Worm (Caenorhabditis elegans) whole organism, young adult: ENCODE measurements around the gene scyl-1.

Experiments
- C06A6.2 ChIP-seq: fragments of 200-800 bp; sonication (Bioruptor generic); conservative IDR thresholded peaks from 2 replicates; pipeline ENCODE4 v1.3.6; 2022; ENCODE audit warnings: missing genetic modification characterization, missing compliant biosample characterization
- C17E4.6 ChIP-seq: fragments of 200-800 bp; sonication (Bioruptor generic); IDR thresholded peaks from 2 replicates; pipeline ENCODE4 v1.3.6; 2022; ENCODE audit warnings: missing genetic modification reagents, missing genetic modification characterization, missing compliant biosample characterization
- F33H1.4 ChIP-seq: fragments of 200-800 bp; sonication (Bioruptor generic); IDR thresholded peaks from 2 replicates; pipeline ENCODE4 v1.3.6; 2022; ENCODE audit warnings: missing genetic modification reagents, missing genetic modification characterization, missing compliant biosample characterization
- F37B4.10 ChIP-seq: fragments of 200-800 bp; sonication (Bioruptor generic); IDR thresholded peaks from 2 replicates; pipeline ENCODE4 v1.3.6; 2022; ENCODE audit warnings: missing genetic modification characterization, missing compliant biosample characterization
- T07F8.4 ChIP-seq: sonication (generic microtip); optimal IDR thresholded peaks from 2 replicates; lab custom pipeline; 2016; ENCODE audit warnings: mild to moderate bottlenecking, missing genetic modification characterization, moderate library complexity, missing compliant biosample characterization
- Y53G8AR.9 ChIP-seq: fragments of 200-800 bp; sonication (Bioruptor generic); conservative IDR thresholded peaks from 2 replicates; pipeline ENCODE4 v1.3.6; 2022; ENCODE audit warnings: missing genetic modification reagents, missing genetic modification characterization, missing compliant biosample characterization
- Y95B8A.8 ChIP-seq: fragments of 200-800 bp; sonication (Bioruptor generic); IDR thresholded peaks from 2 replicates; pipeline ENCODE4 v1.3.6; 2022; ENCODE audit warnings: missing genetic modification reagents, missing genetic modification characterization, missing compliant biosample characterization
- aptf-2 ChIP-seq: fragments of 200-800 bp; sonication (Bioruptor generic); conservative IDR thresholded peaks from 2 replicates; pipeline ENCODE4 v1.3.6; 2022; ENCODE audit warnings: missing genetic modification reagents, missing genetic modification characterization, missing compliant biosample characterization
- athp-1 ChIP-seq: sonication (generic microtip); optimal IDR thresholded peaks from 2 replicates; lab custom pipeline; 2017; ENCODE audit warnings: mild to moderate bottlenecking, missing genetic modification characterization, missing compliant biosample characterization
- attf-6 ChIP-seq: fragments of 200-800 bp; sonication (Bioruptor generic); IDR thresholded peaks from 2 replicates; pipeline ENCODE4 v1.3.6; 2022; ENCODE audit warnings: missing genetic modification reagents, missing genetic modification characterization, missing compliant biosample characterization
- bed-2 ChIP-seq: fragments of 200-800 bp; sonication (Bioruptor generic); IDR thresholded peaks from 2 replicates; pipeline ENCODE4 v1.3.6; 2022; ENCODE audit warnings: missing genetic modification reagents, missing genetic modification characterization, missing compliant biosample characterization
- ccch-3 ChIP-seq: fragments of 200-800 bp; sonication (Bioruptor generic); optimal IDR thresholded peaks from 2 replicates; lab custom pipeline; 2018; ENCODE audit warnings: mild to moderate bottlenecking, missing genetic modification characterization, missing compliant biosample characterization
- cebp-1 ChIP-seq, 2 experiments: fragments of 200-800 bp in 1 of 2; sonication (Bioruptor generic) in 1 of 2; sonication (generic microtip) in 1 of 2; IDR thresholded peaks in 1 of 2; optimal IDR thresholded peaks in 1 of 2; 2 replicates each; pipeline versions ENCODE4 v1.3.6 to Lab custom; 2017 to 2022; ENCODE audit warnings: missing compliant biosample characterization in 2 of 2, missing genetic modification characterization in 2 of 2, mild to moderate bottlenecking in 1 of 2, missing genetic modification reagents in 1 of 2, moderate library complexity in 1 of 2
- ceh-100 ChIP-seq: fragments of 200-800 bp; sonication (Bioruptor generic); IDR thresholded peaks from 2 replicates; pipeline ENCODE4 v1.3.6; 2022; ENCODE audit warnings: missing genetic modification reagents, missing genetic modification characterization, missing compliant biosample characterization
- ceh-27 ChIP-seq: fragments of 200-800 bp; sonication (Bioruptor generic); optimal IDR thresholded peaks from 2 replicates; lab custom pipeline; 2018; ENCODE audit warnings: mild to moderate bottlenecking, missing genetic modification characterization, moderate library complexity, missing compliant biosample characterization
- ceh-40 ChIP-seq: fragments of 200-800 bp; sonication (Bioruptor generic); IDR thresholded peaks from 2 replicates; pipeline ENCODE4 v1.3.6; 2022; ENCODE audit warnings: missing genetic modification characterization, missing compliant biosample characterization
- ceh-79 ChIP-seq: sonication (generic microtip); optimal IDR thresholded peaks from 2 replicates; lab custom pipeline; 2017; ENCODE audit warnings: mild to moderate bottlenecking, missing genetic modification characterization, missing compliant biosample characterization
- chd-7 ChIP-seq: sonication (generic microtip); optimal IDR thresholded peaks from 2 replicates; lab custom pipeline; 2016; ENCODE audit warnings: mild to moderate bottlenecking, missing genetic modification characterization, moderate library complexity, missing compliant biosample characterization
- die-1 ChIP-seq: sonication (generic microtip); optimal IDR thresholded peaks from 2 replicates; lab custom pipeline; 2016; ENCODE audit warnings: missing genotype, mild to moderate bottlenecking, missing genetic modification characterization, missing compliant biosample characterization
- dox-1 ChIP-seq: fragments of 200-800 bp; sonication (Bioruptor generic); IDR thresholded peaks from 2 replicates; pipeline ENCODE4 v1.3.6; 2022; ENCODE audit warnings: missing genetic modification reagents, missing genetic modification characterization, missing compliant biosample characterization
- dpff-1 ChIP-seq: sonication (generic microtip); optimal IDR thresholded peaks from 2 replicates; lab custom pipeline; 2017; ENCODE audit warnings: mild to moderate bottlenecking, missing genetic modification characterization, missing compliant biosample characterization
- egl-18 ChIP-seq: fragments of 200-800 bp; sonication (Bioruptor generic); IDR thresholded peaks from 2 replicates; pipeline ENCODE4 v1.3.6; 2022; ENCODE audit warnings: missing genetic modification reagents, missing genetic modification characterization, missing compliant biosample characterization
- egl-44 ChIP-seq: fragments of 200-800 bp; sonication (Bioruptor generic); IDR thresholded peaks from 2 replicates; pipeline ENCODE4 v1.3.6; 2022; ENCODE audit warnings: missing genetic modification reagents, missing genetic modification characterization, missing compliant biosample characterization
- fkh-3 ChIP-seq: sonication (generic microtip); optimal IDR thresholded peaks from 2 replicates; lab custom pipeline; 2016; ENCODE audit warnings: mild to moderate bottlenecking, missing genetic modification characterization, missing compliant biosample characterization
- gei-17 ChIP-seq: fragments of 200-800 bp; sonication (Bioruptor generic); optimal IDR thresholded peaks from 2 replicates; lab custom pipeline; 2018; ENCODE audit warnings: mild to moderate bottlenecking, missing genetic modification characterization, missing compliant biosample characterization
- hmg-1.2 ChIP-seq: fragments of 200-800 bp; sonication (Bioruptor generic); IDR thresholded peaks from 2 replicates; pipeline ENCODE4 v1.3.6; 2022; ENCODE audit warnings: missing genetic modification reagents, missing genetic modification characterization, missing compliant biosample characterization
- hmg-20 ChIP-seq: fragments of 200-800 bp; sonication (Bioruptor generic); IDR thresholded peaks from 2 replicates; pipeline ENCODE4 v1.3.6; 2022; ENCODE audit warnings: missing genetic modification reagents, missing genetic modification characterization, missing compliant biosample characterization
- let-526 ChIP-seq: fragments of 200-800 bp; sonication (Bioruptor generic); IDR thresholded peaks from 2 replicates; pipeline ENCODE4 v1.3.6; 2022; ENCODE audit warnings: missing genetic modification reagents, missing genetic modification characterization, missing compliant biosample characterization
- let-607 ChIP-seq, 2 experiments: fragments of 200-800 bp in 1 of 2; sonication (Bioruptor generic) in 1 of 2; sonication (generic microtip) in 1 of 2; optimal IDR thresholded peaks; 2 replicates each; lab custom pipeline; 2016 to 2018; ENCODE audit warnings: mild to moderate bottlenecking in 2 of 2, missing compliant biosample characterization in 2 of 2, missing genetic modification characterization in 2 of 2, moderate library complexity in 2 of 2, missing genotype in 1 of 2
- lin-35 ChIP-seq, 3 experiments: fragments of 150-350 bp in 2 of 3; sonication (generic microtip) in 1 of 3; optimal IDR thresholded peaks; 2 replicates each; lab custom pipeline; 2014 to 2018; ENCODE audit warnings: missing biosample characterization in 3 of 3, missing genetic modification characterization in 3 of 3, missing genetic modification reagents in 3 of 3
- lsl-1 ChIP-seq: fragments of 200-800 bp; sonication (Bioruptor generic); optimal IDR thresholded peaks from 2 replicates; lab custom pipeline; 2018; ENCODE audit warnings: mild to moderate bottlenecking, missing genetic modification characterization, moderate library complexity, missing compliant biosample characterization
- madf-3 ChIP-seq: fragments of 200-800 bp; sonication (Bioruptor generic); IDR thresholded peaks from 2 replicates; pipeline ENCODE4 v1.3.6; 2022; ENCODE audit warnings: missing genetic modification reagents, missing genetic modification characterization, missing compliant biosample characterization
- mel-28 ChIP-seq: sonication (generic microtip); optimal IDR thresholded peaks from 2 replicates; lab custom pipeline; 2016; ENCODE audit warnings: borderline replicate concordance, mild to moderate bottlenecking, missing genetic modification characterization, missing compliant biosample characterization
- mes-4 ChIP-seq: sonication (generic microtip); optimal IDR thresholded peaks from 2 replicates; lab custom pipeline; 2016; ENCODE audit warnings: missing genotype, missing genetic modification characterization, missing compliant biosample characterization
- nhr-120 ChIP-seq: fragments of 200-800 bp; sonication (Bioruptor generic); IDR thresholded peaks from 2 replicates; pipeline ENCODE4 v1.3.6; 2022; ENCODE audit warnings: missing genetic modification characterization, missing compliant biosample characterization
- nhr-27 ChIP-seq: fragments of 200-800 bp; sonication (Bioruptor generic); optimal IDR thresholded peaks from 2 replicates; lab custom pipeline; 2018; ENCODE audit warnings: mild to moderate bottlenecking, missing genetic modification characterization, moderate library complexity, missing compliant biosample characterization
- nhr-80 ChIP-seq: sonication (generic microtip); optimal IDR thresholded peaks from 2 replicates; lab custom pipeline; 2016; ENCODE audit warnings: missing genetic modification characterization, missing compliant biosample characterization
- repo-1 ChIP-seq: sonication (generic microtip); optimal IDR thresholded peaks from 2 replicates; lab custom pipeline; 2017; ENCODE audit warnings: mild to moderate bottlenecking, missing genetic modification characterization, missing compliant biosample characterization
- sdz-38 ChIP-seq: sonication (generic microtip); optimal IDR thresholded peaks from 2 replicates; lab custom pipeline; 2016; ENCODE audit warnings: missing genotype, missing genetic modification characterization, missing compliant biosample characterization
- tlf-1 ChIP-seq: fragments of 200-800 bp; sonication (Bioruptor generic); optimal IDR thresholded peaks from 2 replicates; lab custom pipeline; 2018; ENCODE audit warnings: mild to moderate bottlenecking, missing genetic modification characterization, missing compliant biosample characterization
- unc-62 ChIP-seq: fragments of 150-350 bp; optimal IDR thresholded peaks from 2 replicates; lab custom pipeline; 2014; ENCODE audit warnings: missing biosample characterization, missing genetic modification reagents, missing genetic modification characterization
- zfh-2 ChIP-seq: fragments of 200-800 bp; sonication (Bioruptor generic); conservative IDR thresholded peaks from 2 replicates; pipeline ENCODE4 v1.3.6; 2022; ENCODE audit warnings: missing genetic modification reagents, missing genetic modification characterization, missing compliant biosample characterization
- zim-3 ChIP-seq: sonication (generic microtip); optimal IDR thresholded peaks from 2 replicates; lab custom pipeline; 2017; ENCODE audit warnings: mild to moderate bottlenecking, missing genetic modification characterization, moderate library complexity, missing compliant biosample characterization

Gene scyl-1

DNA sequence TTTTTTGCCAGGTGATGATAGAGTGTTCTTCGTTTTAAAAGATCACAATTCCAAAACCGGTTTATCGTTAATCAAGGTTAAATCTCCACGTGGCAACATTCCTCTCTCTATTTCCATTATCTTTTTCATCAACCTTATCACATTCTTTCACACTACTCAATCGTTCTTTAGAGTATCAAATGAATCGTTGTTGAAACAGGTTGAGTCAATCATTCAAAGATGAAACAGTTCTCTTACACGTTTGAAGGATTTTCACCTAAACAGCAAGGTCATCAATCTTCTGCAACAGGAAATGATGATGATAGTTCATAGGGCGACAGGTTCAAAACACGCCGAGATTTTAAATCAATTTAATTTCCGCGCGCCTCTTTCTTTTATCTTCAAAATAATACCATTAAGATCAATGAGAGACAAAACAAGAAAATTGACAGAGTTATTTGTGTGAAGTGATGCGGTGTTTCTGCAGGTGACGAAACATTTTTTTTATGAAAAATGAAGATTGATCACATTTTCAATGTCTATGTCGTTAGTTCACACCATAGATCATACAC, 39.8 kb upstream of the scyl-1 start (continued):
- TF ChIP-seq hmg-1.2 (GFP tag; lab: Robert Waterston, UW) (no peak), Y53G8AR.9 (GFP tag; lab: Robert Waterston, UW) (no peak), zfh-2 (no peak), unc-62 (GFP tag; lab: Kevin White, UChicago) (no peak), die-1 (peak; percentile 45), lin-35 (GFP tag; optimal IDR thresholded peaks at IDR 0.05; lab: Kevin White, UChicago) (no peak), ccch-3 (GFP tag; lab: Kevin White, UChicago) (no peak), bed-2 (no peak), ceh-79 (tag; lab: Kevin White, UChicago) (no peak), nhr-80 (tag; lab: Kevin White, UChicago) (peak; percentile 62), tlf-1 (peak; percentile 6), mes-4 (tag; lab: Kevin White, UChicago) (no peak), gei-17 (GFP tag; lab: Kevin White, UChicago) (no peak), cebp-1 (GFP tag; IDR thresholded peaks at IDR 0.05; lab: Robert Waterston, UW) (no peak), cebp-1 (tag; optimal IDR thresholded peaks at IDR 0.05; lab: Kevin White, UChicago) (peak; percentile 6), F37B4.10 (no peak), egl-18 (GFP tag; lab: Robert Waterston, UW) (no peak), ceh-100 (GFP tag; lab: Robert Waterston, UW) (no peak)

DNA sequence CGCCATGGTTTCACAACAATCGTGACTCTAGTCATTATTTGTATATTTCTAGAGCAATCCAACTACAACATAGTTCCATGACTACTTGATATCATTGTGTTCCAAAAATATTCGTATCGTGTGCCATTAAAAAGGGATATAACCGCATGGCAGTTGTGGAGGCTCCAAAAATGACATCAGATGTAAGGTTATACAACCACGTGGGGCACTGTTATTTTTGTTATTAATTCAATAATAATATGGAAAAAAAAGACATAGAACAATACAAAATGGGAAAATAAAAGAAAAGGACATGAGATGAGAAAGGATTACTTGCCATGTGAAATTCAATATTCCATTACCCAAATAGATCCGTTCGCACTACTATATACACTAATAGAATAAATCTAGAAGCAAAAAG, 33.9 kb upstream of the scyl-1 start:
- no peak for TF ChIP-seq let-526 (GFP tag; lab: Robert Waterston, UW)
- no peak for TF ChIP-seq mes-4 (tag; lab: Kevin White, UChicago)
- no peak for TF ChIP-seq sdz-38 (tag; lab: Kevin White, UChicago)
- no peak for TF ChIP-seq Y95B8A.8
- no peak for TF ChIP-seq ceh-79 (tag; lab: Kevin White, UChicago)
- no peak for TF ChIP-seq let-607 (tag; optimal IDR thresholded peaks at IDR 0.05; lab: Kevin White, UChicago)
- TF ChIP-seq mel-28 (tag; lab: Kevin White, UChicago): no peak
- TF ChIP-seq egl-44: no peak
- TF ChIP-seq hmg-1.2 (GFP tag; lab: Robert Waterston, UW): no peak

DNA sequence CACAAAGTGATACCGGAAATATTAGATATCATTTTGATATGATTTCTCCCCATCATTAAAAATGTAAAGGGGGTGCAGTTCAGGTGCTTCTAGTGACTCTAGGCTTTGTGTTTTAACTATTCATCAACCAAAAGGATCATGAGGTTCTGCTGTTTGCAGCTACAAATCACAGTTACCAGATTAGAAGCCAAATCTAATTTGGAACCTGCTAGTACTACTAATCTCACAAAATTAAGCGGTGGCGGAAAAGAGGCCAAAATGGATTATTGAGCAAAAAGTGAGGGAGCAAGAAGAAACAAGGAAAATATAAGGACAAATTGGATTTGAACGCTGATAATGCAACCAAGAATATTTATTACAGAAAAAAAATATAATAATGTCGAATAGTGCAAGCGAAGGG, 32.6 kb upstream of the scyl-1 start:
- no peak for TF ChIP-seq athp-1 (tag; lab: Kevin White, UChicago)
- no peak for TF ChIP-seq nhr-120 (GFP tag; lab: Robert Waterston, UW)
- no peak for TF ChIP-seq gei-17 (GFP tag; lab: Kevin White, UChicago)
- TF ChIP-seq hmg-1.2 (GFP tag; lab: Robert Waterston, UW): no peak
- TF ChIP-seq ceh-40: no peak
- no peak for TF ChIP-seq nhr-27 (tag; lab: Kevin White, UChicago)
- TF ChIP-seq dox-1 (GFP tag; lab: Robert Waterston, UW): no peak
- TF ChIP-seq attf-6 (GFP tag; lab: Robert Waterston, UW): no peak
- no peak for TF ChIP-seq Y53G8AR.9 (GFP tag; lab: Robert Waterston, UW)
- no peak for TF ChIP-seq egl-44
- TF ChIP-seq egl-18 (GFP tag; lab: Robert Waterston, UW): no peak
- no peak for TF ChIP-seq madf-3 (GFP tag; lab: Robert Waterston, UW)
- TF ChIP-seq C17E4.6 (GFP tag; lab: Robert Waterston, UW): no peak
- TF ChIP-seq lsl-1: no peak

DNA sequence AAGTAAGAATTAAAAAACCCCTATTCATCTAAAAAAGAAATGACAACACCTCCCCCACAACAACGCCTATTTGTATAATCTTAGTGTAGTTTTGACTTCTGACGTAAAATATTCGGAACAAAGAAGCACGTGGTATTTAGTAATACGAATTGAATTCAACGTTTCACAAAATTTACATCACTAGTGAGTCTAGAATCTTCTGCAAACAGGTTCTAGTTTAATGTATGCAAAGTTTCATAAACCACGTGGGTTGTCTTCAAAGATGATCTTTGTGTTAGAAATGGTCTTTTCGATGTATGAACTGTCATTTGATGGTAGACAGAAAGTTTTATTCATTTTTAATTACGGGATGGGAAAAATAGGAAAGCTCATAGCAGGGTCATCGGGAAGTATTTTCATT, 31.6 kb upstream of the scyl-1 start:
- no peak for TF ChIP-seq Y95B8A.8
- no peak for TF ChIP-seq chd-7
- TF ChIP-seq T07F8.4 (tag; lab: Kevin White, UChicago): no peak
- TF ChIP-seq hmg-20 (GFP tag; lab: Robert Waterston, UW): no peak
- no peak for TF ChIP-seq fkh-3 (tag; lab: Kevin White, UChicago)
- TF ChIP-seq dpff-1: no peak
- TF ChIP-seq C06A6.2 (GFP tag; lab: Robert Waterston, UW): no peak
- TF ChIP-seq aptf-2 (GFP tag; lab: Robert Waterston, UW): no peak
- TF ChIP-seq nhr-80 (tag; lab: Kevin White, UChicago): no peak
- TF ChIP-seq ceh-27 (GFP tag; lab: Kevin White, UChicago): no peak
- no peak for TF ChIP-seq repo-1 (tag; lab: Kevin White, UChicago)
- no peak for TF ChIP-seq zim-3 (tag; lab: Kevin White, UChicago)
- no peak for TF ChIP-seq unc-62 (GFP tag; lab: Kevin White, UChicago)
- no peak for TF ChIP-seq C17E4.6 (GFP tag; lab: Robert Waterston, UW)
- no peak for TF ChIP-seq F33H1.4 (GFP tag; lab: Robert Waterston, UW)
